Fruit fly (Drosophila melanogaster) Kc167 (cell line): ENCODE measurements around the gene CG43136.

ENCODE experiments used
- Sin3A ChIP-seq: fragments of >200 bp; optimal IDR thresholded peaks from 2 replicates; lab custom pipeline; 2018; ENCODE audit warnings: missing external identifiers
- h ChIP-seq: fragments of >200 bp; optimal IDR thresholded peaks from 3 replicates; lab custom pipeline; 2018; ENCODE audit warnings: missing external identifiers
- insv ChIP-seq: fragments of >200 bp; optimal IDR thresholded peaks from 3 replicates; lab custom pipeline; 2018; ENCODE audit warnings: missing external identifiers
- psq ChIP-seq: fragments of >200 bp; optimal IDR thresholded peaks from 2 replicates; lab custom pipeline; 2017; ENCODE audit warnings: missing external identifiers
- ttk ChIP-seq: sonication (Bioruptor generic); optimal IDR thresholded peaks from 2 replicates; lab custom pipeline; 2017; ENCODE audit warnings: missing external identifiers

DNA sequence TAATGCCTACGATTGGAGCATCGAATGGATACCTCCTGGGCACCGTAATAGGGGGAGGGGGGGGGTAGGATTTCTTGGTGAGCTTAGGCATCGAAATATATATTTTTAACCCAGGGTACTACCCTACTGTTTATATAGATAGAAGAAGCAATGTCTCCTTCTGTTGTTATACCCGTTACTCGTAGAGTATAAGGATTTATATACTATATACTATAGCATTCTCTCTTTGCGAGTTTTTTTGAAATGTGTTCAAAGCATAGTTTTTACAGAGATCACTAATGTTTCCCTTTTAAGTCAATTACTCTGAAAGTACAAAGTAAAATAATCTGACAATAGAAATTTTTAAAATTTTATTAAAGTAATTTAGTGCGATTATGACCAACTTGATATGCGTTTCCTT is at the start of gene CG43136:
- TF ChIP-seq psq, result no peak
- no peak for TF ChIP-seq Sin3A (lab: Kevin White, UChicago)
- TF ChIP-seq ttk (lab: Kevin White, UChicago), result no peak
- no peak for TF ChIP-seq h (lab: Kevin White, UChicago)
- TF ChIP-seq insv (lab: Kevin White, UChicago), result no peak
